Fruit fly (Drosophila melanogaster) whole organism, pupa: ENCODE results near the gene CG14185.
A peak's percentile ranks its signal among the peaks of the same experiment; 100 is the strongest.

Source experiments
- CG10348 ChIP-seq: fragments of 200-800 bp; sonication (Bioruptor generic); IDR thresholded peaks from 2 replicates; pipeline ENCODE4 v1.3.6; 2022; ENCODE audit warnings: missing biosample characterization, missing genetic modification characterization
- CG12605 ChIP-seq: fragments of 200-800 bp; sonication (Bioruptor generic); IDR thresholded peaks from 2 replicates; pipeline ENCODE4 v1.3.6; 2022; ENCODE audit warnings: missing biosample characterization, missing genetic modification characterization
- CG13204 ChIP-seq: fragments of 200-800 bp; sonication (Bioruptor generic); optimal IDR thresholded peaks from 2 replicates; lab custom pipeline; 2018; ENCODE audit warnings: missing biosample characterization, mild to moderate bottlenecking, missing genetic modification characterization, moderate library complexity
- CG14655 ChIP-seq: fragments of 200-800 bp; sonication (Bioruptor generic); optimal IDR thresholded peaks from 3 replicates; lab custom pipeline; 2017; ENCODE audit warnings: mild to moderate bottlenecking, missing biosample characterization, missing genetic modification reagents, missing genetic modification characterization
- CG15710 ChIP-seq: fragments of 200-800 bp; sonication (Bioruptor generic); optimal IDR thresholded peaks from 2 replicates; lab custom pipeline; 2018; ENCODE audit warnings: missing biosample characterization, mild to moderate bottlenecking, missing genetic modification characterization, moderate library complexity
- CG17806 ChIP-seq: fragments of 200-800 bp; sonication (Bioruptor generic); optimal IDR thresholded peaks from 2 replicates; lab custom pipeline; 2018; ENCODE audit warnings: missing biosample characterization, mild to moderate bottlenecking, missing genetic modification characterization, moderate library complexity
- CG32121 ChIP-seq: fragments of 200-800 bp; sonication (Bioruptor generic); IDR thresholded peaks from 2 replicates; pipeline ENCODE4 v1.3.6; 2022; ENCODE audit warnings: missing biosample characterization, missing genetic modification characterization
- CG34367 ChIP-seq: fragments of 200-800 bp; sonication (Bioruptor generic); optimal IDR thresholded peaks from 2 replicates; lab custom pipeline; 2018; ENCODE audit warnings: missing biosample characterization, mild to moderate bottlenecking, missing genetic modification characterization
- CG4496 ChIP-seq: fragments of 200-800 bp; sonication (Bioruptor generic); IDR thresholded peaks from 3 replicates; pipeline ENCODE4 v1.3.6; 2022; ENCODE audit warnings: missing biosample characterization, missing genetic modification characterization
- CG8159 ChIP-seq: fragments of 200-800 bp; sonication (Bioruptor generic); optimal IDR thresholded peaks from 3 replicates; lab custom pipeline; 2018; ENCODE audit warnings: missing biosample characterization, mild to moderate bottlenecking, missing genetic modification characterization, moderate library complexity
- CG8301 ChIP-seq: fragments of 200-800 bp; sonication (Bioruptor generic); optimal IDR thresholded peaks from 2 replicates; lab custom pipeline; 2018; ENCODE audit warnings: missing biosample characterization, mild to moderate bottlenecking, missing genetic modification characterization
- CG9948 ChIP-seq: fragments of 200-800 bp; sonication (Bioruptor generic); optimal IDR thresholded peaks from 2 replicates; lab custom pipeline; 2018; ENCODE audit warnings: missing biosample characterization, mild to moderate bottlenecking, missing genetic modification characterization, moderate library complexity
- D1 ChIP-seq: fragments of 200-800 bp; sonication (Bioruptor generic); optimal IDR thresholded peaks from 2 replicates; lab custom pipeline; 2018; ENCODE audit warnings: missing biosample characterization, mild to moderate bottlenecking, missing genetic modification characterization, moderate library complexity
- EcR ChIP-seq: fragments of 200-800 bp; sonication (Bioruptor generic); optimal IDR thresholded peaks from 3 replicates; lab custom pipeline; 2019; ENCODE audit warnings: missing biosample characterization, missing genetic modification characterization, mild to moderate bottlenecking, moderate library complexity, missing genetic modification reagents
- Ets98B ChIP-seq: fragments of 200-800 bp; sonication (Bioruptor generic); IDR thresholded peaks from 2 replicates; pipeline ENCODE4 v1.3.6; 2022; ENCODE audit warnings: missing biosample characterization, missing genetic modification characterization
- Pif1A ChIP-seq: fragments of 200-800 bp; sonication (Bioruptor generic); optimal IDR thresholded peaks from 3 replicates; lab custom pipeline; 2016; ENCODE audit warnings: missing biosample characterization, missing genetic modification characterization
- Pif1B ChIP-seq: fragments of 200-800 bp; sonication (Bioruptor generic); optimal IDR thresholded peaks from 3 replicates; lab custom pipeline; 2016; ENCODE audit warnings: missing biosample characterization, missing genetic modification characterization
- Snoo ChIP-seq: fragments of 200-800 bp; sonication (Bioruptor generic); optimal IDR thresholded peaks from 3 replicates; lab custom pipeline; 2017; ENCODE audit warnings: missing biosample characterization, mild to moderate bottlenecking, missing genetic modification characterization, inconsistent platforms
- fd96Ca ChIP-seq: fragments of 200-800 bp; sonication (Bioruptor generic); IDR thresholded peaks from 3 replicates; pipeline ENCODE4 v1.3.6; 2022; ENCODE audit warnings: missing biosample characterization, missing genetic modification characterization
- gl ChIP-seq: fragments of 200-800 bp; sonication (Bioruptor generic); optimal IDR thresholded peaks from 2 replicates; lab custom pipeline; 2018; ENCODE audit warnings: missing biosample characterization, mild to moderate bottlenecking, missing genetic modification characterization
- rn ChIP-seq: fragments of 200-800 bp; sonication (Bioruptor generic); IDR thresholded peaks from 2 replicates; pipeline ENCODE4 v1.3.6; 2022; ENCODE audit warnings: missing biosample characterization, missing genetic modification characterization

The CG14185 gene

DNA sequence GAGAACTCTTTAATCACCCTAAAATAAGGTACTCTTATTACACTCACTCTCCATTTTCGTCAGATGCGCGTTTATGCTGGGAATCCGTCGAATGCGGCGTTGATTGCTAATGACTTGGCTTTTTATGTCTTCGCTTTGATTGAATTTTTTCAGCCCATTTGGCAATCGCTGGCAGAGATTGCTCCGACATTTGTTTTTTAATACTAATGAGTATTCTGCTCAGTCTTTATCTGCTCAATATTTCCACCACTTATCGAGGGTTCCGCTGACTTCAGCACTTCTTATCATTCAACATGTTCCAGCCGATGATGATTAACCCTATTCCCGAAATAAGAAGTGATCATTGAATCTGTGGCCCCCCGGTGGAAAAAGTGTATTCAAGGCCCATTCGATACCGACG lies 25.7 kb downstream of the CG14185 start, which contains the start of gene obst-J:
Gene obst-J (minus strand): TSS at position 101 of the 400 bp plus-strand sequence.
- TF ChIP-seq Pif1A (GFP tag; lab: Kevin White, UChicago): no peak
- no peak for TF ChIP-seq CG4496
- no peak for TF ChIP-seq CG8159 (tag; lab: Kevin White, UChicago)
- no peak for TF ChIP-seq EcR (GFP tag; lab: Kevin White, UChicago)
- no peak for TF ChIP-seq Ets98B (GFP tag; lab: Robert Waterston, UW)
- TF ChIP-seq CG14655 (GFP tag; lab: Kevin White, UChicago): no peak
- no peak for TF ChIP-seq CG12605 (GFP tag; lab: Robert Waterston, UW)
- no peak for TF ChIP-seq Snoo
- no peak for TF ChIP-seq rn (GFP tag; lab: Robert Waterston, UW)
- no peak for TF ChIP-seq gl (tag; lab: Kevin White, UChicago)
- TF ChIP-seq CG8301 (tag; lab: Kevin White, UChicago): no peak
- no peak for TF ChIP-seq CG17806
- TF ChIP-seq, all 21 proteins: peak for 0

DNA sequence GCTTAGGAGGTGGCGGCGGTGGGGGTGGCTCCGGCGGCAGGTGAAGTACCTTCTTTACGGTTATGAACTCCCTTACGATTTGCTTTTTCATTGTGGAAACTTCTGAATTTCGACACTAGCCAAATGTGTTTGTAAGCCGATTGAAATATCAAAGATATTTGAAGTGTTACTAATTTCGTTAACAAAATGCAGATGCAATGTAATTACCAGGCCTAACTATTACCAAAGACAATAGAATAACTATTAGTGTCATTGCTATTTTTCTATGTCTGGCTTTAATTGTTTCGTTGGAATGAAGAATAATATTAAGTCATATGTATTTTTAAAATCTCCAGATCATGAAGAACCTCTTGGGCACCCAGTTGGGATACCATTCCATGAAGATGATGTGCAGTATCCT lies 27.3 kb downstream of the CG14185 start, which contains the start of gene CG7335:
Gene CG7335 (minus strand): TSS at position 101 of the 400 bp plus-strand sequence.
- TF ChIP-seq CG10348 (no peak), fd96Ca (no peak), CG15710 (tag; lab: Kevin White, UChicago) (no peak), EcR (GFP tag; lab: Kevin White, UChicago) (no peak), CG9948 (tag; lab: Kevin White, UChicago) (no peak), CG4496 (no peak), Ets98B (GFP tag; lab: Robert Waterston, UW) (no peak), Pif1B (no peak), Pif1A (GFP tag; lab: Kevin White, UChicago) (no peak), CG14655 (GFP tag; lab: Kevin White, UChicago) (no peak), CG13204 (GFP tag; lab: Kevin White, UChicago) (no peak), CG34367 (tag; lab: Kevin White, UChicago) (no peak), CG8301 (tag; lab: Kevin White, UChicago) (no peak), CG17806 (no peak), gl (tag; lab: Kevin White, UChicago) (no peak), D1 (tag; lab: Kevin White, UChicago) (no peak)

DNA sequence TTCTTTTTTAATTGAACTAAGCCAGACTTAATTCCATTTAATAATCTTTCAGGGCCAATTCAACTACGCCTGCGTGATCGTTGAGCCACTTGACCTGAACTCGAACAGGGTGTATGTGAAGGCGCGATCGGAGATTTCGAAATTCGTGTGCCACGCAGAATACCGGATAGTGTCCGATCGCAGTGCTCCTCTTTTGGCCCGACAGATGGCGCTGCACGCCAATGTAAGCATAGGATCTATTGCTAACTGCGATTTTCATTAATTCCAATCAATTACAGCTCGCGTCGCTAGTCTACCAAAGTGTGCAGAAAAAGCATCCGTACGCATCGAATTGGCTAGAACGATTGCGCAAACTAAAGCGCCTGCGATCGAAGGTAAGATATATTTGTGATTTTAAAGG lies 32.4 kb downstream of the CG14185 start:
- no peak for TF ChIP-seq Pif1B
- TF ChIP-seq D1 (tag; lab: Kevin White, UChicago): no peak
- TF ChIP-seq CG8301 (tag; lab: Kevin White, UChicago): no peak
- no peak for TF ChIP-seq Snoo
- no peak for TF ChIP-seq rn (GFP tag; lab: Robert Waterston, UW)
- TF ChIP-seq CG15710 (tag; lab: Kevin White, UChicago): no peak
- no peak for TF ChIP-seq CG32121 (GFP tag; lab: Robert Waterston, UW)
- TF ChIP-seq gl (tag; lab: Kevin White, UChicago): no peak
- no peak for TF ChIP-seq Pif1A (GFP tag; lab: Kevin White, UChicago)
- TF ChIP-seq CG13204 (GFP tag; lab: Kevin White, UChicago): no peak
- TF ChIP-seq fd96Ca: no peak
- TF ChIP-seq CG17806: no peak

DNA sequence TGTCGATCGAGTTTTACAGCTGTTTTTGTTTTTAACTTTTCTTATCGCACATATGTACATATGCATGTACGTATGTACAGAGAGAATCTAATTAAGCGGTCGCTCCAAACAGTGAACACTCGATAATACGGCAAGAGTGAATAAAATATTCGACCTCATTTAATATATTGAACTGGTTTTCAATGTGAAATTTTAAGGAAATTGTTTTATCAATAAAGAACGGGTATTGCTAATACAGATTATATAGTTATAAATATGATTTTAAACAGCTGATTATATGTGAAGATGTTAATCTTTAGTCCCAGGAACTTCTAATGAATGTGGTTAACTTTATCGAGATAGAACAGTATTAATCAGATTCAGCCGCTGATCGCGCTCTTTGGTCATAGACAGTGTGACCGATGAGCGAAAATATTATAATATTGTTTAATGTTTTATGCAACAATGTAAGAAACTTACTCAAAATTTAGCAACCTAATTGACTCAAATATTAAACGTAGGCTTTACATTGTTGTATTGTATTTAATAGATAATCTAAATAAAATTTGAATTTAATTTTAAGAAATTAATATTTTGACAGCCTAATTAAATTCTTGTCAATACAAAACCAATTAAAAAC lies 34.8 kb downstream of the CG14185 start, which contains the start of gene CG7328:
Gene CG7328 (minus strand): TSS at position 19 of the 619 bp plus-strand sequence.
- TF ChIP-seq CG8159 (tag; lab: Kevin White, UChicago): no peak
- TF ChIP-seq CG32121 (GFP tag; lab: Robert Waterston, UW): 0 out of 2 replicates have a peak, but pooled peaks have one; percentile 31
